Fruit fly (Drosophila melanogaster): ENCODE results near the gene CG32445.

The CG32445 gene

DNA sequence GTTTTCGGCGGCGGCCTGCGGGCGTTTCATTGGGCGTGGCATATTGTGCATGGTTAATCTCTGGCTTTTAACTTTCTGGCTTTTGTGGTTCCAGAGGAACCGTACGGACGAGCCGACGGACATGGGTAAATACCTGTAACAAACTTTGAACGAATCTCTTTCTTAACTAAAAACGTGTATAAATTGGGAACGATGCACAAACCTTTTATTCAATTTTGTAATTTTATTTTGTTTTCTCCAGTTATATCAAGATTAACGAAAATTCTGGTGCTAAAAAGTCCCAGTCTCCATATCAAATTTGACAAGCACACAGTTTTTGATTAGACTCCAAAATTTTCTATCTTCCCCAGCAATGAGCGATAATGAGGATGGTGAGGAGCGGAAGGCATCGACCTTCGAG lies 32.7 kb downstream of the CG32445 start, which contains the start of gene CG11249:
Gene CG11249 (plus strand): TSS at position 301 of the 400 bp plus-strand sequence.
- TF ChIP-seq insv (optimal IDR thresholded peaks at IDR 0.05) (no peak), Myc (optimal IDR thresholded peaks at IDR 0.05) (no peak), psq (optimal IDR thresholded peaks at IDR 0.05) (no peak), h (optimal IDR thresholded peaks at IDR 0.05) (no peak), Sin3A (optimal IDR thresholded peaks at IDR 0.05) (no peak), ttk (optimal IDR thresholded peaks at IDR 0.05) (no peak)

- TF ChIP-seq h (optimal IDR thresholded peaks at IDR 0.05): no peak
- no peak for TF ChIP-seq Sin3A (optimal IDR thresholded peaks at IDR 0.05)
- no peak for TF ChIP-seq psq (optimal IDR thresholded peaks at IDR 0.05)
- no peak for TF ChIP-seq insv (optimal IDR thresholded peaks at IDR 0.05)
- TF ChIP-seq ttk (optimal IDR thresholded peaks at IDR 0.05): no peak
- no peak for TF ChIP-seq Myc (optimal IDR thresholded peaks at IDR 0.05)
These were observed 40.5 kb downstream of the CG32445 start, which contains the start of the genes Als2 and CG11248 for dm6 chr3L:21679687-21680086. Als2 (minus strand) TSS chr3L:21679755. CG11248 (plus strand) TSS chr3L:21680050.

- TF ChIP-seq Sin3A (optimal IDR thresholded peaks at IDR 0.05) (no peak), ttk (optimal IDR thresholded peaks at IDR 0.05) (no peak), h (optimal IDR thresholded peaks at IDR 0.05) (no peak), insv (optimal IDR thresholded peaks at IDR 0.05) (no peak), psq (optimal IDR thresholded peaks at IDR 0.05) (no peak), Myc (optimal IDR thresholded peaks at IDR 0.05) (no peak)
These were observed 44.8 kb downstream of the CG32445 start, which contains the start of gene Sfp78E for dm6 chr3L:21683942-21684341. Sfp78E (minus strand) TSS chr3L:21684042.

DNA sequence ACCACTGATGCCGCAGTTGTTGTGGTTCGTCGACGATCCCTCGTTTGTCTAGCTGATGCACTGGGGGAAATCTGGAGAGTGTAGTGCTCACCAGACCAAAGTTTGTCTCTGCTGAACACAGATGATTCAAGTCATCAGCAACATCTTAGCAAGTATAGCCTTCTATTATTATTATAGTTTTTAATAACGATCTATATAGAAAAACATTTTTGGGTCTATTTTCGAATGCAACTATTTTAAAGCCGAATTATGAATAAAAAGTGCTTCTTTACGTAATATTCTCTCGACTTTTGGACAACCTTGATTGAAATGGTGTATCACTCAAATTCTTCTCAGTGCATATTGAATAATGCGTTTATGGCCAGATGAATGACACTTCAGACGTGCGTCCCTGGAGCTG lies 46.6 kb downstream of the CG32445 start:
- TF ChIP-seq ttk (optimal IDR thresholded peaks at IDR 0.05) (no peak), psq (optimal IDR thresholded peaks at IDR 0.05) (no peak), Myc (optimal IDR thresholded peaks at IDR 0.05) (no peak), insv (optimal IDR thresholded peaks at IDR 0.05) (no peak), h (optimal IDR thresholded peaks at IDR 0.05) (no peak), Sin3A (optimal IDR thresholded peaks at IDR 0.05) (no peak)

DNA sequence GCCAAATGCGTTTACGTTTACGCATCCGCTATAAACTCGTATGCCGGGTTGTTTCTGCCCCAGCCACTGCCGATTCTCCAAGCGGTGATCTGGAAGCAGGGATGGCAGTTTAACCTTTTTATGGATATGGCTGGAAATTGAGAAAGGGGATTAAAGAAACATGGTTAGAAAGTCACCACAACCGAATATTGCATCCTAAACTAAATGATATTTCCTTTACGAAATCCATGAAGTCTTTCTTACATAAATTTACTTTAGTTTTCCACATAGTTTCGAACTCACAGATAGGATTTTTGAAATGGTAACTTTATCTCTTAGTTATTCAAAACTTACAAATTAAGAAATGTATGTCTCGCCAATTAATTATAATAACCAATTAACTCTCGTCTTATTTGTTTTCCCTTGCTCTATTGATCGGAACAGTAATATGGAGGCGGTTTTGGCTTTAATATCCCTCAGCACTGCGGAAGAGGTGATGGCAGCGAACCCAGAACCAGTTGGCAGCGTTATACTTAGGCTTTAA lies 49.5 kb downstream of the CG32445 start:
- TF ChIP-seq Sin3A (optimal IDR thresholded peaks at IDR 0.05) (no peak), ttk (optimal IDR thresholded peaks at IDR 0.05) (no peak), psq (optimal IDR thresholded peaks at IDR 0.05) (no peak), Myc (optimal IDR thresholded peaks at IDR 0.05) (no peak), h (optimal IDR thresholded peaks at IDR 0.05) (no peak), insv (optimal IDR thresholded peaks at IDR 0.05) (no peak)
